Fruit fly (Drosophila melanogaster) whole organism, embryonic: ENCODE measurements around the gene CG31551.
A peak's percentile ranks its signal among the peaks of the same experiment; 100 is the strongest.

Experiments
- Aef1 ChIP-seq: fragments of 200-800 bp; sonication (Bioruptor generic); IDR thresholded peaks from 3 replicates; pipeline ENCODE4 v1.3.6; 2022; ENCODE audit warnings: missing biosample characterization, missing genetic modification characterization
- Blimp-1 ChIP-seq: fragments of 200-800 bp; sonication (Bioruptor generic); optimal IDR thresholded peaks from 3 replicates; lab custom pipeline; 2018; ENCODE audit warnings: missing biosample characterization, missing genetic modification characterization, mild to moderate bottlenecking, moderate library complexity, missing genetic modification reagents
- CG10979 ChIP-seq: fragments of 200-800 bp; sonication (Bioruptor generic); optimal IDR thresholded peaks from 2 replicates; lab custom pipeline; 2018; ENCODE audit warnings: missing biosample characterization, mild to moderate bottlenecking, missing genetic modification characterization, moderate library complexity
- CG13123 ChIP-seq: fragments of 200-800 bp; sonication (Bioruptor generic); optimal IDR thresholded peaks from 2 replicates; lab custom pipeline; 2016; ENCODE audit warnings: missing biosample characterization, missing genetic modification characterization
- CG14710 ChIP-seq: fragments of 200-800 bp; sonication (Bioruptor generic); optimal IDR thresholded peaks from 3 replicates; lab custom pipeline; 2019; ENCODE audit warnings: missing biosample characterization, mild to moderate bottlenecking, missing genetic modification characterization, moderate library complexity
- CG14860 ChIP-seq: fragments of 200-800 bp; sonication (Bioruptor generic); IDR thresholded peaks from 3 replicates; pipeline ENCODE4 v1.3.6; 2022; ENCODE audit warnings: missing biosample characterization, missing genetic modification characterization; ENCODE audit not compliant: partially characterized antibody
- CG16813 ChIP-seq: fragments of 200-800 bp; sonication (Bioruptor generic); IDR thresholded peaks from 3 replicates; pipeline ENCODE4 v1.3.6; 2022; ENCODE audit warnings: missing biosample characterization, missing genetic modification characterization; ENCODE audit not compliant: partially characterized antibody
- CG17568 ChIP-seq: fragments of 200-800 bp; sonication (Bioruptor generic); optimal IDR thresholded peaks from 2 replicates; lab custom pipeline; 2018; ENCODE audit warnings: missing biosample characterization, mild to moderate bottlenecking, missing genetic modification characterization, moderate library complexity
- CG17802 ChIP-seq: fragments of 200-800 bp; sonication (Bioruptor generic); optimal IDR thresholded peaks from 2 replicates; lab custom pipeline; 2018; ENCODE audit warnings: missing biosample characterization, mild to moderate bottlenecking, missing genetic modification characterization, moderate library complexity
- CG1792 ChIP-seq: fragments of 200-800 bp; sonication (Bioruptor generic); optimal IDR thresholded peaks from 2 replicates; lab custom pipeline; 2016; ENCODE audit warnings: missing biosample characterization, missing genetic modification characterization
- CG18262 ChIP-seq: fragments of 200-800 bp; optimal IDR thresholded peaks from 3 replicates; lab custom pipeline; 2019; ENCODE audit warnings: missing biosample characterization, mild to moderate bottlenecking, missing genetic modification characterization, moderate library complexity
- CG18764 ChIP-seq: fragments of 200-800 bp; sonication (Bioruptor generic); optimal IDR thresholded peaks from 3 replicates; lab custom pipeline; 2016; ENCODE audit warnings: missing biosample characterization, missing genetic modification characterization
- CG2712 ChIP-seq: fragments of 200-800 bp; optimal IDR thresholded peaks from 3 replicates; lab custom pipeline; 2019; ENCODE audit warnings: missing biosample characterization, mild to moderate bottlenecking, missing genetic modification characterization, moderate library complexity
- CG30020 ChIP-seq: fragments of 200-800 bp; optimal IDR thresholded peaks from 2 replicates; lab custom pipeline; 2019; ENCODE audit warnings: missing biosample characterization, mild to moderate bottlenecking, missing genetic modification characterization, moderate library complexity
- CG31224 ChIP-seq: fragments of 200-800 bp; sonication (Bioruptor generic); IDR thresholded peaks from 2 replicates; pipeline ENCODE4 v1.3.6; 2022; ENCODE audit warnings: missing biosample characterization, missing genetic modification characterization
- CG32767 ChIP-seq: fragments of 200-800 bp; sonication (Bioruptor generic); IDR thresholded peaks from 2 replicates; pipeline ENCODE4 v1.3.6; 2022; ENCODE audit warnings: missing biosample characterization, missing genetic modification characterization
- CG4617 ChIP-seq: fragments of 200-800 bp; sonication (Bioruptor generic); optimal IDR thresholded peaks from 3 replicates; lab custom pipeline; 2016; ENCODE audit warnings: missing biosample characterization, missing genetic modification characterization, borderline replicate concordance
- CG7372 ChIP-seq: fragments of 200-800 bp; sonication (Bioruptor generic); IDR thresholded peaks from 2 replicates; pipeline ENCODE4 v1.3.6; 2022; ENCODE audit warnings: missing biosample characterization, missing genetic modification characterization
- CG7786 ChIP-seq: fragments of 200-800 bp; sonication (Bioruptor generic); optimal IDR thresholded peaks from 2 replicates; lab custom pipeline; 2016; ENCODE audit warnings: missing biosample characterization, missing genetic modification characterization
- CG8359 ChIP-seq: fragments of 200-800 bp; sonication (Bioruptor generic); optimal IDR thresholded peaks from 2 replicates; lab custom pipeline; 2017; ENCODE audit warnings: missing biosample characterization, mild to moderate bottlenecking, missing genetic modification characterization, borderline replicate concordance
- CG9876 ChIP-seq: fragments of 200-800 bp; sonication (Bioruptor generic); optimal IDR thresholded peaks from 2 replicates; lab custom pipeline; 2016; ENCODE audit warnings: missing biosample characterization, missing genetic modification characterization
- CHES-1-like ChIP-seq: fragments of 200-800 bp; sonication (Bioruptor generic); optimal IDR thresholded peaks from 2 replicates; lab custom pipeline; 2016; ENCODE audit warnings: missing biosample characterization, missing genetic modification characterization
- Dp ChIP-seq: fragments of 200-800 bp; sonication (Bioruptor generic); optimal IDR thresholded peaks from 2 replicates; lab custom pipeline; 2018; ENCODE audit warnings: missing biosample characterization, mild to moderate bottlenecking, missing genetic modification characterization, moderate library complexity
- Ets65A ChIP-seq: fragments of 200-800 bp; sonication (Bioruptor generic); peaks from one replicate; lab custom pipeline; 2016; ENCODE audit warnings: missing biosample characterization, missing genetic modification characterization
- H2.0 ChIP-seq: fragments of 200-800 bp; sonication (Bioruptor generic); IDR thresholded peaks from 2 replicates; pipeline ENCODE4 v1.3.6; 2022; ENCODE audit warnings: missing biosample characterization, missing genetic modification characterization
- Hr51 ChIP-seq, 2 experiments: fragments of 200-800 bp; sonication (Bioruptor generic); optimal IDR thresholded peaks; 2 replicates in 1 of 2; 3 replicates in 1 of 2; lab custom pipeline; 2016 to 2018; ENCODE audit warnings: missing biosample characterization in 2 of 2, missing genetic modification characterization in 2 of 2, mild to moderate bottlenecking in 1 of 2, moderate library complexity in 1 of 2
- Mad ChIP-seq: fragments of 200-800 bp; sonication (Bioruptor generic); optimal IDR thresholded peaks from 2 replicates; lab custom pipeline; 2016; ENCODE audit warnings: missing biosample characterization, missing genetic modification characterization
- NfI ChIP-seq: fragments of 200-800 bp; sonication (Bioruptor generic); optimal IDR thresholded peaks from 3 replicates; lab custom pipeline; 2018; ENCODE audit warnings: missing biosample characterization, mild to moderate bottlenecking, missing genetic modification characterization, moderate library complexity
- PHDP ChIP-seq: fragments of 200-800 bp; sonication (Bioruptor generic); optimal IDR thresholded peaks from 3 replicates; lab custom pipeline; 2018; ENCODE audit warnings: missing biosample characterization, mild to moderate bottlenecking, missing genetic modification characterization, moderate library complexity
- Scr ChIP-seq: fragments of 200-800 bp; sonication (Bioruptor generic); IDR thresholded peaks from 2 replicates; pipeline ENCODE4 v1.3.6; 2022; ENCODE audit warnings: missing biosample characterization, missing genetic modification characterization; ENCODE audit not compliant: partially characterized antibody
- ato ChIP-seq: fragments of 200-800 bp; sonication (Bioruptor generic); IDR thresholded peaks from 2 replicates; pipeline ENCODE4 v1.3.6; 2022; ENCODE audit warnings: missing biosample characterization, missing genetic modification characterization; ENCODE audit not compliant: partially characterized antibody
- chn ChIP-seq: fragments of 200-800 bp; sonication (Bioruptor generic); optimal IDR thresholded peaks from 2 replicates; lab custom pipeline; 2016; ENCODE audit warnings: missing biosample characterization, missing genetic modification characterization
- fd3F ChIP-seq: fragments of 200-800 bp; sonication (Bioruptor generic); optimal IDR thresholded peaks from 2 replicates; lab custom pipeline; 2018; ENCODE audit warnings: missing biosample characterization, mild to moderate bottlenecking, missing genetic modification characterization, moderate library complexity
- fd64A ChIP-seq: fragments of 200-800 bp; sonication (Bioruptor generic); optimal IDR thresholded peaks from 3 replicates; lab custom pipeline; 2018; ENCODE audit warnings: missing biosample characterization, mild to moderate bottlenecking, missing genetic modification characterization
- gem ChIP-seq: fragments of 200-800 bp; sonication (Bioruptor generic); optimal IDR thresholded peaks from 2 replicates; lab custom pipeline; 2019; ENCODE audit warnings: missing biosample characterization, mild to moderate bottlenecking, missing genetic modification characterization, moderate library complexity
- hbn ChIP-seq: fragments of 200-800 bp; sonication (Bioruptor generic); IDR thresholded peaks from 2 replicates; pipeline ENCODE4 v1.3.6; 2022; ENCODE audit warnings: missing biosample characterization, missing genetic modification characterization; ENCODE audit not compliant: partially characterized antibody
- her ChIP-seq: fragments of 200-800 bp; sonication (Bioruptor generic); optimal IDR thresholded peaks from 2 replicates; lab custom pipeline; 2016; ENCODE audit warnings: missing biosample characterization, missing genetic modification characterization
- luna ChIP-seq: fragments of 200-800 bp; sonication (Bioruptor generic); optimal IDR thresholded peaks from 2 replicates; lab custom pipeline; 2016; ENCODE audit warnings: missing biosample characterization, missing genetic modification characterization
- pho ChIP-seq: fragments of 200-800 bp; sonication (Bioruptor generic); optimal IDR thresholded peaks from 2 replicates; lab custom pipeline; 2016; ENCODE audit warnings: missing biosample characterization, missing genetic modification characterization
- sens-2 ChIP-seq: fragments of 200-800 bp; sonication (Bioruptor generic); IDR thresholded peaks from 2 replicates; pipeline ENCODE4 v1.3.6; 2022; ENCODE audit warnings: missing biosample characterization, missing genetic modification characterization
- sug ChIP-seq: fragments of 200-800 bp; optimal IDR thresholded peaks from 2 replicates; lab custom pipeline; 2019; ENCODE audit warnings: missing biosample characterization, mild to moderate bottlenecking, missing genetic modification characterization, moderate library complexity
- vvl ChIP-seq: fragments of 200-800 bp; sonication (Bioruptor generic); IDR thresholded peaks from 2 replicates; pipeline ENCODE4 v1.3.6; 2022; ENCODE audit warnings: missing biosample characterization, missing genetic modification characterization
- wek ChIP-seq: fragments of 200-800 bp; sonication (Bioruptor generic); optimal IDR thresholded peaks from 3 replicates; lab custom pipeline; 2018; ENCODE audit warnings: missing biosample characterization, mild to moderate bottlenecking, missing genetic modification characterization, moderate library complexity
- wor ChIP-seq: fragments of 200-800 bp; sonication (Bioruptor generic); IDR thresholded peaks from 2 replicates; pipeline ENCODE4 v1.3.6; 2022; ENCODE audit warnings: missing biosample characterization, missing genetic modification characterization
- zfh2 ChIP-seq: fragments of 200-800 bp; sonication (Bioruptor generic); optimal IDR thresholded peaks from 2 replicates; lab custom pipeline; 2016; ENCODE audit warnings: missing biosample characterization, missing genetic modification characterization

Gene CG31551

dm6 chr3R:5587863-5588519 is 39.7 kb upstream of the CG31551 start, which contains the start of gene CG2926 (continued):
- TF ChIP-seq CG13123 (no peak), PHDP (tag; lab: Kevin White, UChicago) (no peak), NfI (GFP tag; lab: Kevin White, UChicago) (no peak), her (peak; percentile 55), CG31224 (GFP tag; lab: Robert Waterston, UW) (no peak), fd3F (GFP tag; lab: Kevin White, UChicago) (no peak), CG2712 (tag; lab: Kevin White, UChicago) (no peak), fd64A (GFP tag; lab: Kevin White, UChicago) (no peak), sens-2 (GFP tag; lab: Robert Waterston, UW) (no peak), zfh2 (GFP tag; lab: Kevin White, UChicago) (peak; percentile 44), CG32767 (GFP tag; lab: Robert Waterston, UW) (peak; percentile 57; the same call in 1 of the 2 replicates), Blimp-1 (GFP tag; lab: Kevin White, UChicago) (no peak), Aef1 (GFP tag; lab: Robert Waterston, UW) (0 out of 3 replicates have a peak, but pooled peaks have one; percentile 13), wor (no peak), CG1792 (GFP tag; lab: Kevin White, UChicago) (no peak), pho (GFP tag; lab: Kevin White, UChicago) (peak; percentile 60), CG10979 (tag; lab: Kevin White, UChicago) (no peak), CG7786 (GFP tag; lab: Kevin White, UChicago) (peak; percentile 39), CHES-1-like (GFP tag; lab: Kevin White, UChicago) (peak; percentile 29), ato (GFP tag; lab: Robert Waterston, UW) (peak; percentile 91), CG7372 (GFP tag; lab: Robert Waterston, UW) (peak; percentile 25; the same call in 1 of the 2 replicates), Mad (peak; percentile 47), hbn (GFP tag; lab: Robert Waterston, UW) (peak; percentile 83), CG18764 (GFP tag; lab: Kevin White, UChicago) (no peak), luna (no peak), Hr51 (GFP tag; optimal IDR thresholded peaks at IDR 0.05; lab: Kevin White, UChicago) (no peak), CG8359 (GFP tag; lab: Kevin White, UChicago) (no peak), gem (tag; lab: Kevin White, UChicago) (no peak), CG14860 (GFP tag; lab: Robert Waterston, UW) (peak; percentile 85), CG9876 (GFP tag; lab: Kevin White, UChicago) (peak; percentile 53), H2.0 (GFP tag; lab: Robert Waterston, UW) (no peak), CG18262 (tag; lab: Kevin White, UChicago) (no peak), vvl (peak; percentile 51), chn (GFP tag; lab: Kevin White, UChicago) (no peak), Ets65A (GFP tag; lab: Kevin White, UChicago) (peak; percentile 93), sug (tag; lab: Kevin White, UChicago) (no peak), CG4617 (peak; percentile 79)

- peak; percentile 10 for TF ChIP-seq Dp (GFP tag; lab: Kevin White, UChicago)
- TF ChIP-seq Scr (GFP tag; lab: Robert Waterston, UW) = peak; percentile 36; the same call in 1 of the 2 replicates
- no peak for TF ChIP-seq CG17568
- TF ChIP-seq CG17802 (tag; lab: Kevin White, UChicago) = peak; percentile 40
- TF ChIP-seq CG16813 (GFP tag; lab: Robert Waterston, UW) = no peak
- peak; percentile 28 for TF ChIP-seq wek (GFP tag; lab: Kevin White, UChicago)
- peak; percentile 24 for TF ChIP-seq CG14710 (tag; lab: Kevin White, UChicago)
- TF ChIP-seq CG30020 (tag; lab: Kevin White, UChicago) = peak; percentile 25
- TF ChIP-seq, all 482 proteins: peak for 6
Observed at dm6 chr3R:5588573-5588972, 39.1 kb upstream of the CG31551 start, which contains the start of gene PolZ2. PolZ2 (plus strand) TSS chr3R:5588873.
